Fruit fly (Drosophila melanogaster) whole organism, embryonic: ENCODE results near the gene dgt1.

Source experiments
- BEAF-32 ChIP-seq: fragments of 200-800 bp; sonication (Bioruptor generic); optimal IDR thresholded peaks from 3 replicates; lab custom pipeline; 2017; ENCODE audit warnings: missing biosample characterization, missing genetic modification characterization, mild to moderate bottlenecking, moderate library complexity, missing genetic modification reagents
- Blimp-1 ChIP-seq: fragments of 200-800 bp; sonication (Bioruptor generic); optimal IDR thresholded peaks from 3 replicates; lab custom pipeline; 2018; ENCODE audit warnings: missing biosample characterization, missing genetic modification characterization, mild to moderate bottlenecking, moderate library complexity, missing genetic modification reagents
- C15 ChIP-seq: fragments of 200-800 bp; sonication (Bioruptor generic); IDR thresholded peaks from 3 replicates; pipeline ENCODE4 v1.3.6; 2022; ENCODE audit warnings: missing biosample characterization, missing genetic modification characterization
- CG10147 ChIP-seq: fragments of 200-800 bp; sonication (Bioruptor generic); optimal IDR thresholded peaks from 2 replicates; lab custom pipeline; 2019; ENCODE audit warnings: missing biosample characterization, mild to moderate bottlenecking, missing genetic modification characterization, moderate library complexity
- CG11504 ChIP-seq: fragments of 200-800 bp; sonication (Bioruptor generic); optimal IDR thresholded peaks from 3 replicates; lab custom pipeline; 2019; ENCODE audit warnings: missing biosample characterization, mild to moderate bottlenecking, missing genetic modification characterization, moderate library complexity
- CG12236 ChIP-seq: fragments of 200-800 bp; sonication (Bioruptor generic); optimal IDR thresholded peaks from 2 replicates; lab custom pipeline; 2016; ENCODE audit warnings: missing biosample characterization, missing genetic modification characterization
- CG13296 ChIP-seq: fragments of 200-800 bp; sonication (Bioruptor generic); optimal IDR thresholded peaks from 3 replicates; lab custom pipeline; 2018; ENCODE audit warnings: missing biosample characterization, mild to moderate bottlenecking, missing genetic modification characterization
- CG13424 ChIP-seq: fragments of 200-800 bp; sonication (Bioruptor generic); optimal IDR thresholded peaks from 2 replicates; lab custom pipeline; 2019; ENCODE audit warnings: missing biosample characterization, mild to moderate bottlenecking, missing genetic modification characterization, moderate library complexity
- CG15479 ChIP-seq: fragments of 200-800 bp; sonication (Bioruptor generic); optimal IDR thresholded peaks from 3 replicates; lab custom pipeline; 2019; ENCODE audit warnings: missing biosample characterization, mild to moderate bottlenecking, missing genetic modification characterization, moderate library complexity
- CG16779 ChIP-seq: fragments of 200-800 bp; sonication (Bioruptor generic); IDR thresholded peaks from 2 replicates; pipeline ENCODE4 v1.3.6; 2022; ENCODE audit warnings: missing biosample characterization, missing genetic modification characterization
- CG17328 ChIP-seq: fragments of 200-800 bp; sonication (Bioruptor generic); IDR thresholded peaks from 2 replicates; pipeline ENCODE4 v1.3.6; 2022; ENCODE audit warnings: missing biosample characterization, missing genetic modification characterization
- CG17912 ChIP-seq: fragments of 200-800 bp; sonication (Bioruptor generic); optimal IDR thresholded peaks from 2 replicates; lab custom pipeline; 2018; ENCODE audit warnings: missing biosample characterization, mild to moderate bottlenecking, missing genetic modification characterization
- CG18011 ChIP-seq: fragments of 200-800 bp; sonication (Bioruptor generic); optimal IDR thresholded peaks from 2 replicates; lab custom pipeline; 2017; ENCODE audit warnings: missing biosample characterization, missing genetic modification characterization, mild to moderate bottlenecking, moderate library complexity, missing genotype
- CG18262 ChIP-seq: fragments of 200-800 bp; optimal IDR thresholded peaks from 3 replicates; lab custom pipeline; 2019; ENCODE audit warnings: missing biosample characterization, mild to moderate bottlenecking, missing genetic modification characterization, moderate library complexity
- CG33213 ChIP-seq: fragments of 200-800 bp; sonication (Bioruptor generic); optimal IDR thresholded peaks from 3 replicates; lab custom pipeline; 2016; ENCODE audit warnings: missing biosample characterization, missing genetic modification characterization
- CG34224 ChIP-seq: fragments of 200-800 bp; sonication (Bioruptor generic); IDR thresholded peaks from 3 replicates; pipeline ENCODE4 v1.3.6; 2022; ENCODE audit warnings: missing biosample characterization, missing genetic modification characterization; ENCODE audit not compliant: partially characterized antibody
- CG6272 ChIP-seq: fragments of 200-800 bp; sonication (Bioruptor generic); IDR thresholded peaks from 2 replicates; pipeline ENCODE4 v1.3.6; 2022; ENCODE audit warnings: missing biosample characterization, missing genetic modification characterization
- CG7556 ChIP-seq: fragments of 200-800 bp; sonication (Bioruptor generic); optimal IDR thresholded peaks from 2 replicates; lab custom pipeline; 2017; ENCODE audit warnings: missing biosample characterization, mild to moderate bottlenecking, missing genetic modification characterization
- CG7987 ChIP-seq: fragments of 200-800 bp; sonication (Bioruptor generic); optimal IDR thresholded peaks from 2 replicates; lab custom pipeline; 2018; ENCODE audit warnings: missing biosample characterization, mild to moderate bottlenecking, missing genetic modification characterization, moderate library complexity
- CG8944 ChIP-seq: fragments of 200-800 bp; sonication (Bioruptor generic); optimal IDR thresholded peaks from 3 replicates; lab custom pipeline; 2016; ENCODE audit warnings: missing biosample characterization, missing genetic modification characterization
- CG9215 ChIP-seq: fragments of 200-800 bp; sonication (Bioruptor generic); IDR thresholded peaks from 2 replicates; pipeline ENCODE4 v1.3.6; 2022; ENCODE audit warnings: missing biosample characterization, missing genetic modification characterization
- Dip2 ChIP-seq: fragments of 200-800 bp; sonication (Bioruptor generic); IDR thresholded peaks from 2 replicates; pipeline ENCODE4 v1.3.6; 2022; ENCODE audit warnings: missing biosample characterization, missing genetic modification characterization
- Dp ChIP-seq: fragments of 200-800 bp; sonication (Bioruptor generic); optimal IDR thresholded peaks from 2 replicates; lab custom pipeline; 2018; ENCODE audit warnings: missing biosample characterization, mild to moderate bottlenecking, missing genetic modification characterization, moderate library complexity
- Drgx ChIP-seq: fragments of 200-800 bp; sonication (Bioruptor generic); IDR thresholded peaks from 2 replicates; pipeline ENCODE4 v1.3.6; 2022; ENCODE audit warnings: missing biosample characterization, missing genetic modification characterization
- Lim3 ChIP-seq: fragments of 200-800 bp; sonication (Bioruptor generic); IDR thresholded peaks from 2 replicates; pipeline ENCODE4 v1.3.6; 2022; ENCODE audit warnings: missing biosample characterization, missing genetic modification characterization
- Tbp ChIP-seq: fragments of >200 bp; optimal IDR thresholded peaks from 2 replicates; lab custom pipeline; 2018; ENCODE audit warnings: missing biosample characterization, missing genetic modification characterization
- Vsx1 ChIP-seq: fragments of 200-800 bp; sonication (Bioruptor generic); optimal IDR thresholded peaks from 2 replicates; lab custom pipeline; 2017; ENCODE audit warnings: missing biosample characterization, mild to moderate bottlenecking, missing genetic modification characterization, missing genetic modification reagents
- bab2 ChIP-seq: fragments of 200-800 bp; sonication (Bioruptor generic); optimal IDR thresholded peaks from 2 replicates; lab custom pipeline; 2016; ENCODE audit warnings: missing biosample characterization, missing genetic modification characterization
- cad ChIP-seq: fragments of >200 bp; optimal IDR thresholded peaks from 2 replicates; lab custom pipeline; 2017; ENCODE audit warnings: missing biosample characterization, missing genetic modification characterization
- caup ChIP-seq: fragments of 200-800 bp; sonication (Bioruptor generic); optimal IDR thresholded peaks from 3 replicates; lab custom pipeline; 2017; ENCODE audit warnings: missing biosample characterization, mild to moderate bottlenecking, missing genetic modification characterization, moderate library complexity; ENCODE audit not compliant: severe bottlenecking
- chn ChIP-seq: fragments of 200-800 bp; sonication (Bioruptor generic); optimal IDR thresholded peaks from 2 replicates; lab custom pipeline; 2016; ENCODE audit warnings: missing biosample characterization, missing genetic modification characterization
- crol ChIP-seq: fragments of 200-800 bp; sonication (Bioruptor generic); IDR thresholded peaks from 2 replicates; pipeline ENCODE4 v1.3.6; 2022; ENCODE audit warnings: missing biosample characterization, missing genetic modification characterization
- danr ChIP-seq: fragments of 200-800 bp; sonication (Bioruptor generic); IDR thresholded peaks from 2 replicates; pipeline ENCODE4 v1.3.6; 2022; ENCODE audit warnings: missing biosample characterization, missing genetic modification characterization
- dmrt99B ChIP-seq: fragments of 200-800 bp; sonication (Bioruptor generic); optimal IDR thresholded peaks from 2 replicates; lab custom pipeline; 2018; ENCODE audit warnings: missing biosample characterization, mild to moderate bottlenecking, missing genetic modification characterization, moderate library complexity
- exex ChIP-seq: fragments of 200-800 bp; sonication (Bioruptor generic); optimal IDR thresholded peaks from 4 replicates; lab custom pipeline; 2018; ENCODE audit warnings: missing biosample characterization, mild to moderate bottlenecking, missing genetic modification characterization, moderate library complexity
- eyg ChIP-seq: fragments of 200-800 bp; sonication (Bioruptor generic); optimal IDR thresholded peaks from 3 replicates; lab custom pipeline; 2016; ENCODE audit warnings: missing biosample characterization, missing genetic modification characterization
- ftz-f1 ChIP-seq: fragments of 200-800 bp; sonication (Bioruptor generic); optimal IDR thresholded peaks from 2 replicates; lab custom pipeline; 2016; ENCODE audit warnings: missing biosample characterization, missing genetic modification characterization
- grau ChIP-seq: fragments of 200-800 bp; optimal IDR thresholded peaks from 3 replicates; lab custom pipeline; 2019; ENCODE audit warnings: missing biosample characterization, mild to moderate bottlenecking, missing genetic modification characterization, moderate library complexity
- kay ChIP-seq: fragments of 200-800 bp; sonication (Bioruptor generic); optimal IDR thresholded peaks from 2 replicates; lab custom pipeline; 2016; ENCODE audit warnings: missing biosample characterization, missing genetic modification characterization
- klu ChIP-seq: fragments of 200-800 bp; sonication (Bioruptor generic); IDR thresholded peaks from 2 replicates; pipeline ENCODE4 v1.3.6; 2022; ENCODE audit warnings: missing biosample characterization, missing genetic modification characterization
- lov ChIP-seq, 2 experiments: fragments of 200-800 bp in 1 of 2; fragments of >200 bp in 1 of 2; sonication (Bioruptor generic) in 1 of 2; IDR thresholded peaks in 1 of 2; optimal IDR thresholded peaks in 1 of 2; 2 replicates in 1 of 2; 3 replicates in 1 of 2; pipeline versions ENCODE4 v1.3.6 to Lab custom; 2017 to 2022; ENCODE audit warnings: missing biosample characterization in 1 of 2, missing genetic modification characterization in 1 of 2
- maf-S ChIP-seq: fragments of 200-800 bp; sonication (Bioruptor generic); optimal IDR thresholded peaks from 2 replicates; lab custom pipeline; 2016; ENCODE audit warnings: missing biosample characterization, missing genetic modification characterization
- mirr ChIP-seq: fragments of 200-800 bp; sonication (Bioruptor generic); optimal IDR thresholded peaks from 3 replicates; lab custom pipeline; 2018; ENCODE audit warnings: missing biosample characterization, mild to moderate bottlenecking, missing genetic modification characterization
- nom ChIP-seq: fragments of 200-800 bp; sonication (Bioruptor generic); optimal IDR thresholded peaks from 2 replicates; lab custom pipeline; 2017; ENCODE audit warnings: missing biosample characterization, missing genetic modification characterization, mild to moderate bottlenecking, moderate library complexity, missing genetic modification reagents
- oc ChIP-seq: fragments of 200-800 bp; sonication (Bioruptor generic); optimal IDR thresholded peaks from 2 replicates; lab custom pipeline; 2018; ENCODE audit warnings: missing biosample characterization, mild to moderate bottlenecking, missing genetic modification characterization, moderate library complexity
- scrt ChIP-seq: fragments of 200-800 bp; sonication (Bioruptor generic); optimal IDR thresholded peaks from 2 replicates; lab custom pipeline; 2018; ENCODE audit warnings: missing biosample characterization, mild to moderate bottlenecking, missing genetic modification characterization, moderate library complexity
- sima ChIP-seq: fragments of 200-800 bp; sonication (Bioruptor generic); optimal IDR thresholded peaks from 2 replicates; lab custom pipeline; 2016; ENCODE audit warnings: missing biosample characterization, missing genetic modification characterization
- sisA ChIP-seq: fragments of 200-800 bp; sonication (Bioruptor generic); IDR thresholded peaks from 2 replicates; pipeline ENCODE4 v1.3.6; 2022; ENCODE audit warnings: missing biosample characterization, missing genetic modification characterization
- sug ChIP-seq: fragments of 200-800 bp; optimal IDR thresholded peaks from 2 replicates; lab custom pipeline; 2019; ENCODE audit warnings: missing biosample characterization, mild to moderate bottlenecking, missing genetic modification characterization, moderate library complexity
- wdn ChIP-seq: fragments of 200-800 bp; sonication (Bioruptor generic); IDR thresholded peaks from 2 replicates; pipeline ENCODE4 v1.3.6; 2022; ENCODE audit warnings: missing biosample characterization, missing genetic modification characterization
- wor ChIP-seq: fragments of 200-800 bp; sonication (Bioruptor generic); IDR thresholded peaks from 2 replicates; pipeline ENCODE4 v1.3.6; 2022; ENCODE audit warnings: missing biosample characterization, missing genetic modification characterization

Gene dgt1

dm6 chr3R:29857228-29857627 lies at the start of gene dgt1 (continued):
- TF ChIP-seq BEAF-32 (GFP tag; lab: Kevin White, UChicago) (peak; percentile 38), CG13424 (tag; lab: Kevin White, UChicago) (no peak), CG13296 (GFP tag; lab: Kevin White, UChicago) (no peak), crol (GFP tag; lab: Robert Waterston, UW) (no peak), klu (GFP tag; lab: Robert Waterston, UW) (no peak), eyg (GFP tag; lab: Kevin White, UChicago) (no peak), Tbp (GFP tag; lab: Kevin White, UChicago) (no peak), lov (optimal IDR thresholded peaks at IDR 0.05; lab: Kevin White, UChicago) (no peak), lov (GFP tag; IDR thresholded peaks at IDR 0.05; lab: Robert Waterston, UW) (no peak), kay (GFP tag; lab: Kevin White, UChicago) (no peak), CG15479 (no peak), Drgx (GFP tag; lab: Robert Waterston, UW) (no peak), CG6272 (no peak), nom (GFP tag; lab: Kevin White, UChicago) (no peak), ftz-f1 (GFP tag; lab: Kevin White, UChicago) (no peak), maf-S (GFP tag; lab: Kevin White, UChicago) (no peak), CG16779 (GFP tag; lab: Robert Waterston, UW) (no peak), sima (GFP tag; lab: Kevin White, UChicago) (no peak), Dp (GFP tag; lab: Kevin White, UChicago) (peak; percentile 93), CG10147 (no peak), sisA (no peak), exex (no peak), wdn (GFP tag; lab: Robert Waterston, UW) (no peak), CG17912 (GFP tag; lab: Kevin White, UChicago) (no peak), mirr (GFP tag; lab: Kevin White, UChicago) (no peak), wor (GFP tag; lab: Robert Waterston, UW) (no peak), CG33213 (GFP tag; lab: Kevin White, UChicago) (no peak), caup (GFP tag; lab: Kevin White, UChicago) (no peak), CG11504 (tag; lab: Kevin White, UChicago) (no peak), sug (tag; lab: Kevin White, UChicago) (no peak), chn (GFP tag; lab: Kevin White, UChicago) (no peak), CG18011 (no peak), CG12236 (GFP tag; lab: Kevin White, UChicago) (no peak), danr (GFP tag; lab: Robert Waterston, UW) (no peak), scrt (GFP tag; lab: Kevin White, UChicago) (no peak), Vsx1 (GFP tag; lab: Kevin White, UChicago) (no peak), CG7987 (GFP tag; lab: Kevin White, UChicago) (no peak), CG7556 (GFP tag; lab: Kevin White, UChicago) (no peak), C15 (no peak), grau (tag; lab: Kevin White, UChicago) (no peak), CG9215 (GFP tag; lab: Robert Waterston, UW) (no peak), CG34224 (no peak), cad (GFP tag; lab: Kevin White, UChicago) (no peak), Lim3 (GFP tag; lab: Robert Waterston, UW) (no peak), CG18262 (tag; lab: Kevin White, UChicago) (no peak), Dip2 (no peak), CG17328 (GFP tag; lab: Robert Waterston, UW) (0 out of 2 replicates have a peak, but pooled peaks have one; percentile 10), bab2 (GFP tag; lab: Kevin White, UChicago) (no peak), Blimp-1 (GFP tag; lab: Kevin White, UChicago) (no peak), dmrt99B (tag; lab: Kevin White, UChicago) (no peak), oc (tag; lab: Kevin White, UChicago) (no peak), CG8944 (GFP tag; lab: Kevin White, UChicago) (no peak)
